Worm (Caenorhabditis elegans): ENCODE results near the gene ZK783.7.

Gene ZK783.7

ce11 chrIII:7659440-7659839 is 2.9 kb downstream of the ZK783.7 start (continued):
- TF ChIP-seq ceh-27 (GFP tag; optimal IDR thresholded peaks at IDR 0.05), result peak; percentile 49
- TF ChIP-seq cebp-1 (GFP tag; IDR thresholded peaks at IDR 0.05), result no peak
- TF ChIP-seq cebp-1 (tag; optimal IDR thresholded peaks at IDR 0.05), result no peak
- TF ChIP-seq Y53G8AR.9 (GFP tag; conservative IDR thresholded peaks at IDR 0.05), result no peak
- TF ChIP-seq lin-35 (GFP tag; optimal IDR thresholded peaks at IDR 0.05), result no peak
- no peak for TF ChIP-seq bed-1 (GFP tag; IDR thresholded peaks at IDR 0.05)
- no peak for TF ChIP-seq hsf-1 (GFP tag; IDR thresholded peaks at IDR 0.05)
- no peak for TF ChIP-seq ztf-3 (GFP tag; optimal IDR thresholded peaks at IDR 0.05)
- no peak for TF ChIP-seq ztf-25 (GFP tag; IDR thresholded peaks at IDR 0.05)
- no peak for TF ChIP-seq dpl-1 (GFP tag; optimal IDR thresholded peaks at IDR 0.05)
- no peak for TF ChIP-seq athp-1 (tag; optimal IDR thresholded peaks at IDR 0.05)
- TF ChIP-seq mxl-1 (tag; optimal IDR thresholded peaks at IDR 0.05), result no peak
- peak; percentile 25 for TF ChIP-seq attf-5 (GFP tag; optimal IDR thresholded peaks at IDR 0.05)
- no peak for TF ChIP-seq lsl-1 (GFP tag; optimal IDR thresholded peaks at IDR 0.05)
- TF ChIP-seq zfh-2 (GFP tag; conservative IDR thresholded peaks at IDR 0.05), result peak; percentile 96
- no peak for TF ChIP-seq F57A8.1 (GFP tag; optimal IDR thresholded peaks at IDR 0.05)
- TF ChIP-seq F49E8.2 (tag; optimal IDR thresholded peaks at IDR 0.05; ENCODE audit: insufficient read depth), result no peak
- TF ChIP-seq mcd-1 (GFP tag; IDR thresholded peaks at IDR 0.05), result 0 out of 2 replicates have a peak, but pooled peaks have one; percentile 15
- TF ChIP-seq sea-2 (GFP tag; IDR thresholded peaks at IDR 0.05), result no peak
- TF ChIP-seq bed-2 (GFP tag; IDR thresholded peaks at IDR 0.05), result no peak
- TF ChIP-seq egl-44 (GFP tag; IDR thresholded peaks at IDR 0.05), result no peak
- no peak for TF ChIP-seq madf-8 (GFP tag; conservative IDR thresholded peaks at IDR 0.05)
- no peak for TF ChIP-seq him-1 (tag; optimal IDR thresholded peaks at IDR 0.05)
- no peak for TF ChIP-seq C06A6.2 (GFP tag; conservative IDR thresholded peaks at IDR 0.05)
- no peak for TF ChIP-seq somi-1 (GFP tag; optimal IDR thresholded peaks at IDR 0.05)
- TF ChIP-seq Y67H2A.10 (GFP tag; conservative IDR thresholded peaks at IDR 0.05), result no peak

ce11 chrIII:7661162-7661561 is 4.6 kb downstream of the ZK783.7 start:
- no peak for TF ChIP-seq dox-1 (GFP tag; IDR thresholded peaks at IDR 0.05)
- peak; percentile 23 for TF ChIP-seq ceh-27 (GFP tag; optimal IDR thresholded peaks at IDR 0.05)
- peak; percentile 86 for TF ChIP-seq zfh-2 (GFP tag; conservative IDR thresholded peaks at IDR 0.05)

ce11 chrIII:7661978-7662377 is 5.5 kb downstream of the ZK783.7 start, which contains the start of gene lido-18:
TSS of gene lido-18 (plus strand) at chrIII:7662278.
- TF ChIP-seq egl-18 (GFP tag; IDR thresholded peaks at IDR 0.05), result no peak

ce11 chrIII:7665928-7666327 is 9.4 kb downstream of the ZK783.7 start:
- TF ChIP-seq aptf-2 (GFP tag; conservative IDR thresholded peaks at IDR 0.05) (no peak), madf-6 (GFP tag; IDR thresholded peaks at IDR 0.05) (no peak), ztf-18 (tag; optimal IDR thresholded peaks at IDR 0.05) (no peak), die-1 (tag; optimal IDR thresholded peaks at IDR 0.05) (no peak), lsy-27 (tag; optimal IDR thresholded peaks at IDR 0.05; ENCODE audit: borderline replicate concordance, insufficient read depth) (no peak), ztf-6 (GFP tag; IDR thresholded peaks at IDR 0.05) (no peak), ztf-22 (GFP tag; optimal IDR thresholded peaks at IDR 0.05) (no peak), B0035.1 (tag; optimal IDR thresholded peaks at IDR 0.05) (no peak), mel-28 (tag; optimal IDR thresholded peaks at IDR 0.05; ENCODE audit: borderline replicate concordance) (no peak), dpl-1 (GFP tag; optimal IDR thresholded peaks at IDR 0.05) (no peak), B0019.2 (GFP tag; conservative IDR thresholded peaks at IDR 0.05) (no peak), repo-1 (tag; optimal IDR thresholded peaks at IDR 0.05) (no peak), lin-54 (GFP tag; optimal IDR thresholded peaks at IDR 0.05) (no peak), bed-1 (GFP tag; IDR thresholded peaks at IDR 0.05) (no peak)
